Worm (Caenorhabditis elegans): ENCODE data around the gene srh-185.

DNA sequence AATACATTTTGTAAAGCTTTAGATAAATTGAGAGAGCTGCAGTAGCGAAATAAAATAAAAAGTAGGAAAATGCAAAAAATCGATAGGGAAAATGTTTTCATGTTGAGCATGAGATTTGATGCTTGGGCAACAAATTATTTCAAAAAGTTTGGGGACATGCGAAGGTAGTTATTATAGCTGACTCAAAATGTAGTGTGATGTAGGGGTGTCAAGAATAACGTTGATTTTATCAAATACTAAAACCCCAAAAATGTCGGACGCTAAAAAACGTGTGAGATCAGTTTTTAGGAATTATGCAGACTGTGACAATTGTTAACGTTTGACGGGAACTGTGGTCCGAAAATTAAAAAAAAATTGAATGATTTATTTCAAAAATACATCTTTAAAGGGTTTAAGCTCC lies 44.7 kb upstream of the srh-185 start, which contains the start of gene irld-12:
- no peak for TF ChIP-seq ztf-29 (GFP tag; IDR thresholded peaks at IDR 0.05)
- TF ChIP-seq T22C8.4 (GFP tag; IDR thresholded peaks at IDR 0.05) = no peak
- no peak for TF ChIP-seq klf-2 (GFP tag; conservative IDR thresholded peaks at IDR 0.05)
- TF ChIP-seq tab-1 (GFP tag; IDR thresholded peaks at IDR 0.05) = no peak

All from whole organism, midembryonic.